Worm (Caenorhabditis elegans) whole organism, early embryonic: ENCODE measurements around the gene F19C7.4.

Experiments
- B0310.2 ChIP-seq: sonication (generic microtip); optimal IDR thresholded peaks from 2 replicates; lab custom pipeline; 2016; ENCODE audit warnings: mild to moderate bottlenecking, missing genetic modification characterization, missing compliant biosample characterization
- F13C5.2 ChIP-seq: sonication (generic microtip); optimal IDR thresholded peaks from 2 replicates; lab custom pipeline; 2017; ENCODE audit warnings: mild to moderate bottlenecking, missing genetic modification characterization, inconsistent platforms, missing compliant biosample characterization
- aly-1 ChIP-seq: sonication (generic microtip); optimal IDR thresholded peaks from 2 replicates; lab custom pipeline; 2016; ENCODE audit warnings: missing genetic modification characterization, missing compliant biosample characterization
- ama-1 ChIP-seq: fragments of 150-350 bp; optimal IDR thresholded peaks from 2 replicates; lab custom pipeline; 2014
- ceh-13 ChIP-seq: fragments of 200-800 bp; sonication (Bioruptor generic); optimal IDR thresholded peaks from 2 replicates; lab custom pipeline; 2018; ENCODE audit warnings: mild to moderate bottlenecking, missing genetic modification characterization, missing compliant biosample characterization
- ceh-36 ChIP-seq: sonication (generic microtip); optimal IDR thresholded peaks from 2 replicates; lab custom pipeline; 2016; ENCODE audit warnings: missing genetic modification characterization, inconsistent platforms, missing compliant biosample characterization
- ets-7 ChIP-seq: sonication (generic microtip); optimal IDR thresholded peaks from 2 replicates; lab custom pipeline; 2016; ENCODE audit warnings: missing genotype, missing genetic modification characterization, missing compliant biosample characterization
- flt-1 ChIP-seq: fragments of 200-800 bp; sonication (Bioruptor generic); IDR thresholded peaks from 2 replicates; pipeline ENCODE4 v1.3.6; 2022; ENCODE audit warnings: missing genetic modification characterization, missing compliant biosample characterization
- hmbx-1 ChIP-seq: sonication (generic microtip); optimal IDR thresholded peaks from 2 replicates; lab custom pipeline; 2016; ENCODE audit warnings: mild to moderate bottlenecking, missing genetic modification characterization, missing compliant biosample characterization
- hmg-4 ChIP-seq: fragments of 200-800 bp; sonication (Bioruptor generic); optimal IDR thresholded peaks from 2 replicates; lab custom pipeline; 2018; ENCODE audit warnings: mild to moderate bottlenecking, missing genetic modification characterization, missing compliant biosample characterization
- hnd-1 ChIP-seq: sonication (generic microtip); optimal IDR thresholded peaks from 2 replicates; lab custom pipeline; 2016; ENCODE audit warnings: missing genetic modification characterization, missing compliant biosample characterization
- pes-1 ChIP-seq: fragments of 200-800 bp; sonication (Bioruptor generic); IDR thresholded peaks from 2 replicates; pipeline ENCODE4 v1.3.6; 2022; ENCODE audit warnings: missing genetic modification reagents, missing genetic modification characterization, missing compliant biosample characterization
- scrt-1 ChIP-seq: fragments of 200-800 bp; sonication (Bioruptor generic); IDR thresholded peaks from 2 replicates; pipeline ENCODE4 v1.3.6; 2022; ENCODE audit warnings: missing genetic modification characterization, missing compliant biosample characterization
- sea-1 ChIP-seq: fragments of 200-800 bp; sonication (Bioruptor generic); conservative IDR thresholded peaks from 2 replicates; pipeline ENCODE4 v1.3.6; 2022; ENCODE audit warnings: missing genetic modification characterization, missing compliant biosample characterization
- tbx-11 ChIP-seq: fragments of 200-800 bp; sonication (Bioruptor generic); IDR thresholded peaks from 2 replicates; pipeline ENCODE4 v1.3.6; 2022; ENCODE audit warnings: missing genetic modification characterization, missing compliant biosample characterization
- tbx-37 ChIP-seq: fragments of 200-800 bp; sonication (Bioruptor generic); conservative IDR thresholded peaks from 2 replicates; pipeline ENCODE4 v1.3.6; 2022; ENCODE audit warnings: missing genetic modification reagents, missing genetic modification characterization, missing compliant biosample characterization
- tra-4 ChIP-seq: sonication (generic microtip); optimal IDR thresholded peaks from 2 replicates; lab custom pipeline; 2017; ENCODE audit warnings: missing genetic modification characterization, missing compliant biosample characterization

Gene F19C7.4

ce11 chrIV:4568402-4568891, 34.2 kb upstream of the F19C7.4 start, which contains the start of gene F28E10.1:
Gene F28E10.1, plus strand, starts transcription at chrIV:4568841.
- no peak for TF ChIP-seq tbx-11 (GFP tag; lab: Robert Waterston, UW)
- TF ChIP-seq hmbx-1 (tag; lab: Kevin White, UChicago), result no peak
- no peak for TF ChIP-seq ceh-36 (tag; lab: Kevin White, UChicago)
- TF ChIP-seq ets-7 (tag; lab: Kevin White, UChicago), result no peak
- TF ChIP-seq sea-1 (GFP tag; lab: Robert Waterston, UW), result no peak
- no peak for TF ChIP-seq F13C5.2 (tag; lab: Kevin White, UChicago)
- TF ChIP-seq hmg-4 (GFP tag; lab: Kevin White, UChicago), result no peak
- no peak for TF ChIP-seq tra-4 (tag; lab: Kevin White, UChicago)
- no peak for TF ChIP-seq scrt-1 (GFP tag; lab: Robert Waterston, UW)

- TF ChIP-seq aly-1 (tag; lab: Kevin White, UChicago), result no peak
These were observed 32.1 kb upstream of the F19C7.4 start for ce11 chrIV:4570599-4570998.

- TF ChIP-seq ceh-36 (tag; lab: Kevin White, UChicago) (no peak), B0310.2 (tag; lab: Kevin White, UChicago) (no peak), tra-4 (tag; lab: Kevin White, UChicago) (no peak), hmg-4 (GFP tag; lab: Kevin White, UChicago) (no peak), tbx-11 (GFP tag; lab: Robert Waterston, UW) (no peak), sea-1 (GFP tag; lab: Robert Waterston, UW) (no peak), hmbx-1 (tag; lab: Kevin White, UChicago) (no peak), ama-1 (lab: Kevin White, UChicago) (no peak), aly-1 (tag; lab: Kevin White, UChicago) (no peak), F13C5.2 (tag; lab: Kevin White, UChicago) (no peak), pes-1 (no peak), flt-1 (GFP tag; lab: Robert Waterston, UW) (no peak), ceh-13 (GFP tag; lab: Kevin White, UChicago) (no peak), scrt-1 (GFP tag; lab: Robert Waterston, UW) (no peak), ets-7 (tag; lab: Kevin White, UChicago) (no peak), hnd-1 (no peak), tbx-37 (no peak)
These were observed 28.6 kb upstream of the F19C7.4 start for ce11 chrIV:4574051-4574450.

ce11 chrIV:4576847-4577246, 25.8 kb upstream of the F19C7.4 start:
- TF ChIP-seq ceh-13 (GFP tag; lab: Kevin White, UChicago) (no peak), hmg-4 (GFP tag; lab: Kevin White, UChicago) (no peak), F13C5.2 (tag; lab: Kevin White, UChicago) (no peak), ets-7 (tag; lab: Kevin White, UChicago) (no peak), aly-1 (tag; lab: Kevin White, UChicago) (no peak), tra-4 (tag; lab: Kevin White, UChicago) (no peak), tbx-11 (GFP tag; lab: Robert Waterston, UW) (no peak), pes-1 (no peak), B0310.2 (tag; lab: Kevin White, UChicago) (no peak)

ce11 chrIV:4579472-4579871, 23.2 kb upstream of the F19C7.4 start:
- TF ChIP-seq flt-1 (GFP tag; lab: Robert Waterston, UW) (no peak), hmbx-1 (tag; lab: Kevin White, UChicago) (no peak), ceh-36 (tag; lab: Kevin White, UChicago) (no peak), aly-1 (tag; lab: Kevin White, UChicago) (no peak), F13C5.2 (tag; lab: Kevin White, UChicago) (no peak), ets-7 (tag; lab: Kevin White, UChicago) (no peak), pes-1 (no peak), hnd-1 (no peak), scrt-1 (GFP tag; lab: Robert Waterston, UW) (no peak), B0310.2 (tag; lab: Kevin White, UChicago) (no peak), hmg-4 (GFP tag; lab: Kevin White, UChicago) (no peak), tbx-37 (no peak)

- TF ChIP-seq flt-1 (GFP tag; lab: Robert Waterston, UW) (no peak), F13C5.2 (tag; lab: Kevin White, UChicago) (no peak), ets-7 (tag; lab: Kevin White, UChicago) (no peak)
These were observed 16.7 kb upstream of the F19C7.4 start for ce11 chrIV:4585991-4586390.

ce11 chrIV:4587532-4587931, 15.1 kb upstream of the F19C7.4 start:
- TF ChIP-seq aly-1 (tag; lab: Kevin White, UChicago) (no peak), pes-1 (no peak), B0310.2 (tag; lab: Kevin White, UChicago) (no peak), ceh-13 (GFP tag; lab: Kevin White, UChicago) (no peak), scrt-1 (GFP tag; lab: Robert Waterston, UW) (no peak), tbx-11 (GFP tag; lab: Robert Waterston, UW) (no peak)

ce11 chrIV:4588408-4588807, 14.3 kb upstream of the F19C7.4 start:
- TF ChIP-seq B0310.2 (tag; lab: Kevin White, UChicago) (no peak), hmg-4 (GFP tag; lab: Kevin White, UChicago) (peak; percentile 72)
